Fruit fly (Drosophila melanogaster) Kc167 (cell line): ENCODE data around the gene Ipp.

Source experiments
- Myc ChIP-seq: fragments of >200 bp; optimal IDR thresholded peaks from 2 replicates; lab custom pipeline; 2017; ENCODE audit warnings: missing external identifiers
- Sin3A ChIP-seq: fragments of >200 bp; optimal IDR thresholded peaks from 2 replicates; lab custom pipeline; 2018; ENCODE audit warnings: missing external identifiers
- h ChIP-seq: fragments of >200 bp; optimal IDR thresholded peaks from 3 replicates; lab custom pipeline; 2018; ENCODE audit warnings: missing external identifiers
- insv ChIP-seq: fragments of >200 bp; optimal IDR thresholded peaks from 3 replicates; lab custom pipeline; 2018; ENCODE audit warnings: missing external identifiers
- psq ChIP-seq: fragments of >200 bp; optimal IDR thresholded peaks from 2 replicates; lab custom pipeline; 2017; ENCODE audit warnings: missing external identifiers
- ttk ChIP-seq: sonication (Bioruptor generic); optimal IDR thresholded peaks from 2 replicates; lab custom pipeline; 2017; ENCODE audit warnings: missing external identifiers

Gene Ipp

DNA sequence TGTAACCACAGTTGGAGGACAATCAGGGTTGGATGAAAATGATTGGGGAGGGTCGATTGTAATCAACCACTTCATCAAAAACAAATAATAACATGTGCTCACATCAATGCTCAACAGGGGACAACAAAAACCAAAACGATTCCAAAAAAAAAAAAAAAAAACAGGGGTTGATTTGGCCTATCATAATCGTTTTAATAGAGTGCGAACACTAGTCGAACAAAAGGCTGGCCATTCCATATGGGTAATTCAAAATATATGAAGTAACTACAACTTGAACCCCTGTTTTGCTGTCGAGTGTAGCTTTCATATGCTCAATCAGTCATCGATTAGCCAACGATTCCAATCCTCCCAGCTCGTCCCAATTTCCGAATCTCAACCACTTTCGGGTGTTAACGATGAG is 11.2 kb upstream of the Ipp start:
- TF ChIP-seq Sin3A (lab: Kevin White, UChicago) (no peak), h (lab: Kevin White, UChicago) (no peak), insv (no peak), Myc (no peak), psq (no peak), ttk (lab: Kevin White, UChicago) (no peak)

DNA sequence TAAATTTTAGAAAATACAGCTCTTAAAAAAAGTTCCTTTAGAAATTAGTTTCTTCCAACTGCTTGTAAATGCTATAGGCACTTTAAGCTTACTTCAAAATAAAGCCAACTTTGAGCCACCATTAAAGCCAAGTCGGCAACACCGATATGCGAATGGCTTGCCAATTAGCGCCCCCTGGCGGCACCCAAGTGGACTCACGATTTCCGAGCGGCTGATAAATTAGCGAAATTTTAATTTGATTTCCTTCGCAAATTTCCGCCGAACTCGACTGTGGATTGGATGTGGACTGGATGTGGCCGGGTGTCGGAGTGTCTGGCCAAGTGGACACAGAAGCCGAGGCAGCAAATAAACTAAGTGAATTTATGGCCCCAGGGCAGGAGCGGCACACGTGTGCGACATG is 10.4 kb upstream of the Ipp start, which contains the start of gene CG31517:
Gene CG31517 (plus strand): TSS at position 184 of the 400 bp plus-strand sequence.
- no peak for TF ChIP-seq Myc
- TF ChIP-seq Sin3A (lab: Kevin White, UChicago), result no peak
- no peak for TF ChIP-seq psq
- no peak for TF ChIP-seq ttk (lab: Kevin White, UChicago)
- TF ChIP-seq insv, result no peak
- no peak for TF ChIP-seq h (lab: Kevin White, UChicago)

DNA sequence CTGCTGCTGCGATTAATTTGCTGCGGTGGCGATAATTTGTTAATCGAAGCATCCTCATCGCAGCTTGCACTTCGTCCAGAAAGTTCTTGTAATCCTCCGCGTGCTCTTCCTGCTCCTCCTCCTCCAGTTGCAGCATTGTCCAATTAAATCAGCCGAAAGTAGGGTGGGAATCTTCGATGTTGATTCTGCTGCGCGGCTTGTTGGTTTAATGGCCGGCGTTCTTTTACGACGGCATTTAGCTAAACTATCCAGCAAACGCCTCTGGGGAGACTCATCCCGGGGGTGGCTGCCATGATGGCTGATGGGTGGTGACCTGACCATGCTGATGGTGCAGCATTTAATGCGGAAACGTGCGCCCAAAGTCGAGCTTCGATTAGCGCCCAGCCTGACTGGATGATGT is 9.0 kb upstream of the Ipp start:
- TF ChIP-seq h (lab: Kevin White, UChicago) (no peak), Myc (no peak), insv (no peak), ttk (lab: Kevin White, UChicago) (no peak)

DNA sequence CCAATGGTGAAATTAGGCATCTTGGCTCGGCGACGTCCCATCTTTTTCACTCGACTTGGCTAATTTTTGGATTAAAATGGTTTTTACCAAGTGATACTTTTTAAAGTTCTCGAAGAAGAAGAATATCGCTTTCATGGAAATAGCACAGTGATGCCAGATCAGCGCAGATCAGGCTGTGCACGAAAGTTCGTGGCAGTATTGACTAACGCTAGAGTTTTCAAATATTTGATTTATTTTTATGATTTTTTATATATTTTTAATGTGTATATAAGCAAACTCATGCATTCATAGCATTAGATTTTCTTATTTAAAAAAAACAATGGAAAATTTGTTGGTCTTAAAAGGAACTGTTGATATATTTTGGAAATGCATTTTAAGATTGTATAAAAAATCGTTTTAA is 7.6 kb upstream of the Ipp start, which contains the start of gene CG9926:
Gene CG9926 (minus strand): TSS at position 101 of the 400 bp plus-strand sequence.
- no peak for TF ChIP-seq insv

DNA sequence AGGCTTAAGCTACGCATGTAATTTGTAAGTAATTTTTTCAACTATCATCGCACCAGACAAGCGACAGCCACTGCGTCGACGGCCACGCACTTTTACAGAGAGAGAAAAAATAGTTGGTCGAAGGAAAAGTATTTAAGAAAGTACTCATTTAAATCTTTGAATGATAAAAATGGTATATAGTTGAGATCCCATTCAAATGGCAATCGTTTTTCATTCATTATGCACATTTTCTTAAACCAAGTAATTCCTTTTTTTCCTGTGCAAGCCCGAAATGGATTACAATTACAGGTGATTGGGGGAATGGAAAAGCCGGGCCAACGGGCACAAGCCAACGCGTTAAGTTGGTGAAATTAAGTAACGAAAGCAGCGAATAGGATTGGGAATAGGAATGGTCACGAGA is 6.3 kb upstream of the Ipp start:
- TF ChIP-seq psq, result no peak
- no peak for TF ChIP-seq ttk (lab: Kevin White, UChicago)
- TF ChIP-seq Sin3A (lab: Kevin White, UChicago), result no peak
- no peak for TF ChIP-seq insv
- TF ChIP-seq Myc, result no peak
- TF ChIP-seq h (lab: Kevin White, UChicago), result no peak

dm6 chr3R:13955227-13955626 is 3.4 kb upstream of the Ipp start:
- no peak for TF ChIP-seq h (lab: Kevin White, UChicago)
- no peak for TF ChIP-seq Sin3A (lab: Kevin White, UChicago)
- TF ChIP-seq insv, result no peak
- no peak for TF ChIP-seq ttk (lab: Kevin White, UChicago)
- TF ChIP-seq Myc, result no peak
- no peak for TF ChIP-seq psq

DNA sequence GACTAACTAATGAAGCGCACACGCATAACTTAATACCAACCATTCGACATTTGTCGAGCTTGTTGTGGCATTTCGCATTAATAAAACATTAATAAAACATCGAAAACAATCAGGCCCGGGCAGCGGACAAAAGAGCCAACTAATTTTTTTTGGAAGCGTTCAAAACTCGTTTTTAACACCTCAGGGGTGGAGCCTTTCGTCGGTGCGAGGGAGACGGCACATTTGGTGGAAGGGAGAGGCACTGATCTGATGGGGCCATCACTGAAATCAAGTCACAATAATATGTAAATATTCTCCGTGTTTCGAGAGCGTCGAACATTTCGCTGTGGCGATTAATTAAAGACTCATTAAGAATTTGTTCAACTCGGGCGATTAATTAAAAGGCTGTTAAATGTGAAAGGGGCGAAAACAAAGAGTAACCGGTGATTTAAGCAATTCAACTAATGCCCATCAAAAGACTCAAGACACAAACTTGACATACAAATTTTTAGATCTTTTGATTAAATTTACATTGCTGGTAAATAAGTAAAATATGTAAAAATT is 1.7 kb upstream of the Ipp start:
- no peak for TF ChIP-seq Sin3A (lab: Kevin White, UChicago)
- no peak for TF ChIP-seq insv
- no peak for TF ChIP-seq psq
- TF ChIP-seq Myc, result no peak
- TF ChIP-seq ttk (lab: Kevin White, UChicago), result no peak
- no peak for TF ChIP-seq h (lab: Kevin White, UChicago)

DNA sequence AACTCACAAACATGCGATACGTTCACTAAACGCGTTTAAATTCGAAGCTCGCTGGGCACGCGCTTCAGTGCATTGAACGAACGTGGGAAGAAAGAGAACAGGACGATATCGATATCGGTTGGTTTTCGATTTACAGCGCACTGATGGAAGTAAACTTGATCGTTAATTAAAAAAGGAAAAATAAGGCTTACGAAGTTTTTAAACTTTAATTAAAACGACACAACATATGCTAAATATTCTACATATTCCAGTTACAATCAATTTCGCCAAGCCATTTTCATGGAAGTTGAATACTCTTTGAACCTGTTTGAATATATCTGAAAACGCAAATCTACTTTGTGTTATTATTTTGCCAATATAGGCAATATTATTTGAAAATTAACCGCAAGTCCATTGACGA is 5.5 kb downstream of the Ipp start, which contains the start of gene Kots:
Gene Kots (minus strand): TSS at position 101 of the 400 bp plus-strand sequence.
- TF ChIP-seq h (lab: Kevin White, UChicago), result no peak
- TF ChIP-seq Myc, result no peak
- TF ChIP-seq insv, result no peak
- TF ChIP-seq ttk (lab: Kevin White, UChicago), result no peak
- TF ChIP-seq Sin3A (lab: Kevin White, UChicago), result no peak
- no peak for TF ChIP-seq psq

dm6 chr3R:13964513-13964975 is 6.0 kb downstream of the Ipp start, which contains the start of gene Orc2:
Gene Orc2, plus strand, starts transcription at chr3R:13964885.
- TF ChIP-seq psq, result no peak
- no peak for TF ChIP-seq insv
- no peak for TF ChIP-seq Myc
- TF ChIP-seq ttk (lab: Kevin White, UChicago), result no peak
- TF ChIP-seq h (lab: Kevin White, UChicago), result no peak
- no peak for TF ChIP-seq Sin3A (lab: Kevin White, UChicago)

DNA sequence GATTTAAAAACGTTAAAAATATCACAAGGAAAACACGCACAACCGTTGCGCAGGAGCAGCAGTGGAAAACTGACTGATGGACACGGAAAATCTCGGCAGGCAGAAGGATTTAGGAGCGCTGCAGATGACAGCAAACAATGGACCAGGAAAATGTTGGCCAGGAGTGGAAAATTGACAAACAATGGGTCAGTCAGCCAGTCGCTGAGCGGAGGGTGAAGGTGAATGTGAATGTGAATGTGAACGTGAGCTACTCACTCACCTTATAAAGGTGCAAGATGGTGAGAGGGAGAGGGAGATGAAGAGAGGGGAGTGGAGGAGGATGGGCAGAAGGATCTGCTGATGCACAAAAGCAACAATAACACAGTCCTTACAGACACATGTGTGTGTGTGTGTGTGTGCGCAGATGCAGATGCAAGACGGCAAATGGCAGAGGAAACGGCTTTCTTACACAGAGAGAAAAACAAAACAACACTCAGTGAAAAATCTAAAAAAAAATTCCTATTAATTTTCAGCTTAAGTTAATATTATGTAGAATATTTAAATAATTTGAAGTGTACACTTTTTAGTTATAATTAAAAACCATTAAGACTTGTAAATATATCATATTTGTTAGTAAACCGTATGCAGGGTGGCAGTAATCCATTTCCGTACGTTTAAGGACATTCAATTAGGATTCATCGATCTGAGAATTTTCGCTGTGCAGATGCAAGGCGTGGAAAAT is 13.3 kb downstream of the Ipp start:
- TF ChIP-seq h (lab: Kevin White, UChicago) (no peak), Myc (no peak), ttk (lab: Kevin White, UChicago) (no peak), insv (no peak), psq (no peak), Sin3A (lab: Kevin White, UChicago) (no peak)

- no peak for TF ChIP-seq Myc
- no peak for TF ChIP-seq h (lab: Kevin White, UChicago)
- TF ChIP-seq insv, result no peak
- TF ChIP-seq Sin3A (lab: Kevin White, UChicago), result no peak
- TF ChIP-seq ttk (lab: Kevin White, UChicago), result no peak
- no peak for TF ChIP-seq psq
Measured at dm6 chr3R:13972653-13973052, 14.1 kb downstream of the Ipp start.

DNA sequence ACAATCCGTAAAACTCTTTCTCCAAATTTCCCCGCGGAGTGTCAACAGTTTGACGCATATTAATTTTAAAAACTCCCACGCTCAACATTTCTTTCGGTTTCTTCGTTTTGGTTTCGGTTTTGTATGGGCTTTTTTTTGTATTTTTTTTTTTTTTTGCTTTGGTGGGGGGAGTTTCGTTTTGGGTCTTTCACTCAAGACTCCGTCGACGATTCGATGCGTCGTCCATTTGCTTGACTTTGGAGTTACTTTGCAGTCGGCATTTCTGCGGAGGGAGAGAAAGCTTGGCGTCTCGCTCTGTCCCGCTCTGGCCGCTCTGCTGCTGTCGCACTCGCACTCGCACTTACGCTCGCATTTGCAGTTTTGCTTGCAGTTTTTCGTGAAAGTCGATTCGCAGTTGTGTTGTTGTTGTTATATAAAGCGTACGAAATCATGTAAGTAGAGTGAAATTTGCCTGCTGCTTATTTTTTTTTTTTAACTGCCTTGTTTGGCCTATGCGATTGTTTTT is 16.2 kb downstream of the Ipp start:
- no peak for TF ChIP-seq Myc
- no peak for TF ChIP-seq insv
- TF ChIP-seq ttk (lab: Kevin White, UChicago), result no peak
- no peak for TF ChIP-seq psq
- no peak for TF ChIP-seq Sin3A (lab: Kevin White, UChicago)
- no peak for TF ChIP-seq h (lab: Kevin White, UChicago)

dm6 chr3R:13976070-13976492 is 17.5 kb downstream of the Ipp start:
- TF ChIP-seq Myc (no peak), h (lab: Kevin White, UChicago) (no peak), insv (no peak), ttk (lab: Kevin White, UChicago) (no peak), psq (no peak), Sin3A (lab: Kevin White, UChicago) (no peak)
